Fruit fly (Drosophila melanogaster) whole organism, wandering third instar larva: ENCODE data around the gene CG33299.

Experiments
- Abd-B ChIP-seq: fragments of >200 bp; optimal IDR thresholded peaks from 2 replicates; lab custom pipeline; 2017; ENCODE audit warnings: missing biosample characterization, missing genetic modification characterization
- CrebA ChIP-seq: fragments of 200-800 bp; sonication (Bioruptor generic); optimal IDR thresholded peaks from 2 replicates; lab custom pipeline; 2016; ENCODE audit warnings: missing biosample characterization, mild to moderate bottlenecking, missing genetic modification characterization, borderline replicate concordance
- Dfd ChIP-seq: fragments of >200 bp; optimal IDR thresholded peaks from 2 replicates; lab custom pipeline; 2017; ENCODE audit warnings: missing biosample characterization, missing genetic modification characterization
- Hnf4 ChIP-seq: fragments of 200-800 bp; sonication (Bioruptor generic); optimal IDR thresholded peaks from 2 replicates; lab custom pipeline; 2016; ENCODE audit warnings: missing biosample characterization, mild to moderate bottlenecking, missing genetic modification characterization
- OdsH ChIP-seq: fragments of 200-800 bp; sonication (Bioruptor generic); optimal IDR thresholded peaks from 2 replicates; lab custom pipeline; 2016; ENCODE audit warnings: missing biosample characterization, mild to moderate bottlenecking, missing genetic modification characterization
- dl ChIP-seq, 2 experiments: fragments of 175-275, 200-275 bp in 1 of 2; fragments of 200-275 bp in 1 of 2; sonication (Bioruptor generic); optimal IDR thresholded peaks; lab custom pipeline; 2018; ENCODE audit warnings: mild to moderate bottlenecking in 2 of 2, missing biosample characterization in 2 of 2, missing genetic modification characterization in 2 of 2, moderate library complexity in 2 of 2; ENCODE audit not compliant: partially characterized antibody in 2 of 2, insufficient read depth in 1 of 2
- dmrt93B ChIP-seq: fragments of 200-800 bp; sonication (Bioruptor generic); optimal IDR thresholded peaks from 2 replicates; lab custom pipeline; 2018; ENCODE audit warnings: missing biosample characterization, mild to moderate bottlenecking, missing genetic modification characterization
- foxo ChIP-seq, 2 experiments: fragments of 200-800 bp; sonication (Bioruptor generic); optimal IDR thresholded peaks; 2 replicates in 1 of 2; 3 replicates in 1 of 2; lab custom pipeline; 2016 to 2017; ENCODE audit warnings: missing biosample characterization in 2 of 2, missing genetic modification characterization in 2 of 2
- fru ChIP-seq: fragments of 200-800 bp; sonication (Bioruptor generic); optimal IDR thresholded peaks from 3 replicates; lab custom pipeline; 2016; ENCODE audit warnings: missing biosample characterization, mild to moderate bottlenecking, missing genetic modification characterization
- h ChIP-seq: fragments of 200-800 bp; sonication (Bioruptor generic); optimal IDR thresholded peaks from 3 replicates; lab custom pipeline; 2016; ENCODE audit warnings: missing biosample characterization, mild to moderate bottlenecking, missing genetic modification characterization
- pan ChIP-seq: fragments of >200 bp; optimal IDR thresholded peaks from 2 replicates; lab custom pipeline; 2017
- psq ChIP-seq: fragments of 200-800 bp; sonication (Bioruptor generic); optimal IDR thresholded peaks from 3 replicates; lab custom pipeline; 2017; ENCODE audit warnings: missing biosample characterization, mild to moderate bottlenecking, missing genetic modification characterization, moderate library complexity
- rgr ChIP-seq: fragments of 200-800 bp; sonication (Bioruptor generic); optimal IDR thresholded peaks from 3 replicates; lab custom pipeline; 2016; ENCODE audit warnings: missing biosample characterization, mild to moderate bottlenecking, missing genetic modification characterization
- usp ChIP-seq: fragments of >200 bp; optimal IDR thresholded peaks from 2 replicates; lab custom pipeline; 2017; ENCODE audit warnings: missing biosample characterization, missing genetic modification characterization

- TF ChIP-seq foxo (GFP tag; optimal IDR thresholded peaks at IDR 0.05; lab: Kevin White, UChicago) (no peak), pan (lab: Kevin White, UChicago) (no peak), Dfd (GFP tag; lab: Kevin White, UChicago) (no peak), h (GFP tag; lab: Kevin White, UChicago) (no peak), dl (GFP tag; optimal IDR thresholded peaks at IDR 0.05; lab: Kevin White, UChicago; ENCODE audit: insufficient read depth in 1 of 2, partially characterized antibody in 2 of 2) (no peak), fru (no peak), usp (GFP tag; lab: Kevin White, UChicago) (no peak), psq (GFP tag; lab: Kevin White, UChicago) (no peak), Hnf4 (GFP tag; lab: Kevin White, UChicago) (no peak), Abd-B (GFP tag; lab: Kevin White, UChicago) (no peak), OdsH (GFP tag; lab: Kevin White, UChicago) (no peak), rgr (GFP tag; lab: Kevin White, UChicago) (no peak), dmrt93B (GFP tag; lab: Kevin White, UChicago) (no peak), CrebA (GFP tag; lab: Kevin White, UChicago) (no peak)
These were observed 28.8 kb downstream of the CG33299 start for dm6 chr2L:9685184-9685583.
